Fruit fly (Drosophila melanogaster) whole organism, pupa: ENCODE measurements around the gene sqd.

Source experiments
- CG10348 ChIP-seq: fragments of 200-800 bp; sonication (Bioruptor generic); IDR thresholded peaks from 2 replicates; pipeline ENCODE4 v1.3.6; 2022; ENCODE audit warnings: missing biosample characterization, missing genetic modification characterization
- CG12605 ChIP-seq: fragments of 200-800 bp; sonication (Bioruptor generic); IDR thresholded peaks from 2 replicates; pipeline ENCODE4 v1.3.6; 2022; ENCODE audit warnings: missing biosample characterization, missing genetic modification characterization
- CG13204 ChIP-seq: fragments of 200-800 bp; sonication (Bioruptor generic); optimal IDR thresholded peaks from 2 replicates; lab custom pipeline; 2018; ENCODE audit warnings: missing biosample characterization, mild to moderate bottlenecking, missing genetic modification characterization, moderate library complexity
- CG14655 ChIP-seq: fragments of 200-800 bp; sonication (Bioruptor generic); optimal IDR thresholded peaks from 3 replicates; lab custom pipeline; 2017; ENCODE audit warnings: mild to moderate bottlenecking, missing biosample characterization, missing genetic modification reagents, missing genetic modification characterization
- CG15710 ChIP-seq: fragments of 200-800 bp; sonication (Bioruptor generic); optimal IDR thresholded peaks from 2 replicates; lab custom pipeline; 2018; ENCODE audit warnings: missing biosample characterization, mild to moderate bottlenecking, missing genetic modification characterization, moderate library complexity
- CG8159 ChIP-seq: fragments of 200-800 bp; sonication (Bioruptor generic); optimal IDR thresholded peaks from 3 replicates; lab custom pipeline; 2018; ENCODE audit warnings: missing biosample characterization, mild to moderate bottlenecking, missing genetic modification characterization, moderate library complexity
- CG8301 ChIP-seq: fragments of 200-800 bp; sonication (Bioruptor generic); optimal IDR thresholded peaks from 2 replicates; lab custom pipeline; 2018; ENCODE audit warnings: missing biosample characterization, mild to moderate bottlenecking, missing genetic modification characterization
- CG9948 ChIP-seq: fragments of 200-800 bp; sonication (Bioruptor generic); optimal IDR thresholded peaks from 2 replicates; lab custom pipeline; 2018; ENCODE audit warnings: missing biosample characterization, mild to moderate bottlenecking, missing genetic modification characterization, moderate library complexity
- D1 ChIP-seq: fragments of 200-800 bp; sonication (Bioruptor generic); optimal IDR thresholded peaks from 2 replicates; lab custom pipeline; 2018; ENCODE audit warnings: missing biosample characterization, mild to moderate bottlenecking, missing genetic modification characterization, moderate library complexity
- EcR ChIP-seq: fragments of 200-800 bp; sonication (Bioruptor generic); optimal IDR thresholded peaks from 3 replicates; lab custom pipeline; 2019; ENCODE audit warnings: missing biosample characterization, missing genetic modification characterization, mild to moderate bottlenecking, moderate library complexity, missing genetic modification reagents
- Pif1A ChIP-seq: fragments of 200-800 bp; sonication (Bioruptor generic); optimal IDR thresholded peaks from 3 replicates; lab custom pipeline; 2016; ENCODE audit warnings: missing biosample characterization, missing genetic modification characterization
- gl ChIP-seq: fragments of 200-800 bp; sonication (Bioruptor generic); optimal IDR thresholded peaks from 2 replicates; lab custom pipeline; 2018; ENCODE audit warnings: missing biosample characterization, mild to moderate bottlenecking, missing genetic modification characterization
- rn ChIP-seq: fragments of 200-800 bp; sonication (Bioruptor generic); IDR thresholded peaks from 2 replicates; pipeline ENCODE4 v1.3.6; 2022; ENCODE audit warnings: missing biosample characterization, missing genetic modification characterization

DNA sequence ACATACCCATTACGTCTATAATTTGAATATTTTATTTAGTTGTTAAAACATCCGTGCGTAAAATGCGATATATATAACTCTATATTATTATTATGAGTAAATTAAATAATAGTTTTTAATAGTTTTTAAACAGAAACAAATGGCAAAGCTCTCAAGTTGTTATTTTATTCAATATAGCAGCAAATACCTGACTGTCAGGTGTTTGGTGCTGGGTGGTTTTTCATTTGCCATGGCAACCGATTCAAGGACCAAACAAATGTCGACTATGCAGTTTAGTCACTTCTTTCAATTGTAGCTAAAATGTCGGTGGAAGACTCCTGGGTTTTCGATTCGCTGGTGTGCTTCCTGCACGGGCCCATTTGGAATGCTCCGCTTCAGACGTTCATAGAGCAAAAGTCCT is 47.6 kb upstream of the sqd start, which contains the start of gene CG14367:
- TF ChIP-seq CG10348 (GFP tag; lab: Robert Waterston, UW) (no peak), CG8159 (tag; lab: Kevin White, UChicago) (no peak), CG9948 (no peak), D1 (tag; lab: Kevin White, UChicago) (no peak), EcR (no peak), Pif1A (GFP tag; lab: Kevin White, UChicago) (no peak), gl (tag; lab: Kevin White, UChicago) (no peak), rn (no peak), CG15710 (tag; lab: Kevin White, UChicago) (no peak), CG13204 (GFP tag; lab: Kevin White, UChicago) (no peak), CG14655 (GFP tag; lab: Kevin White, UChicago) (no peak), CG8301 (tag; lab: Kevin White, UChicago) (no peak), CG12605 (GFP tag; lab: Robert Waterston, UW) (no peak)
